Worm (Caenorhabditis elegans) whole organism, young adult: ENCODE measurements around the gene ZK328.6.
A peak's percentile ranks its signal among the peaks of the same experiment; 100 is the strongest.

Source experiments
- B0019.2 ChIP-seq: fragments of 200-800 bp; sonication (Bioruptor generic); conservative IDR thresholded peaks from 2 replicates; pipeline ENCODE4 v1.3.6; 2022; ENCODE audit warnings: missing genetic modification reagents, missing genetic modification characterization, missing compliant biosample characterization
- C06A6.2 ChIP-seq: fragments of 200-800 bp; sonication (Bioruptor generic); conservative IDR thresholded peaks from 2 replicates; pipeline ENCODE4 v1.3.6; 2022; ENCODE audit warnings: missing genetic modification characterization, missing compliant biosample characterization
- C17E4.6 ChIP-seq: fragments of 200-800 bp; sonication (Bioruptor generic); IDR thresholded peaks from 2 replicates; pipeline ENCODE4 v1.3.6; 2022; ENCODE audit warnings: missing genetic modification reagents, missing genetic modification characterization, missing compliant biosample characterization
- F23B12.7 ChIP-seq: sonication (generic microtip); optimal IDR thresholded peaks from 2 replicates; lab custom pipeline; 2017; ENCODE audit warnings: missing genetic modification characterization, mild to moderate bottlenecking, missing compliant biosample characterization, antibody characterized with exemption, moderate library complexity; ENCODE audit not compliant: insufficient read depth
- F33H1.4 ChIP-seq: fragments of 200-800 bp; sonication (Bioruptor generic); IDR thresholded peaks from 2 replicates; pipeline ENCODE4 v1.3.6; 2022; ENCODE audit warnings: missing genetic modification reagents, missing genetic modification characterization, missing compliant biosample characterization
- F52B5.7 ChIP-seq: sonication (generic microtip); optimal IDR thresholded peaks from 2 replicates; lab custom pipeline; 2016; ENCODE audit warnings: mild to moderate bottlenecking, missing genetic modification characterization, missing compliant biosample characterization
- T26A5.8 ChIP-seq: sonication (generic microtip); optimal IDR thresholded peaks from 2 replicates; lab custom pipeline; 2016; ENCODE audit warnings: missing genetic modification characterization, missing compliant biosample characterization
- ZK185.1 ChIP-seq: sonication (generic microtip); optimal IDR thresholded peaks from 2 replicates; lab custom pipeline; 2016; ENCODE audit warnings: mild to moderate bottlenecking, missing genetic modification characterization, missing compliant biosample characterization; ENCODE audit not compliant: poor library complexity, severe bottlenecking
- akir-1 ChIP-seq: fragments of 200-800 bp; sonication (Bioruptor generic); optimal IDR thresholded peaks from 2 replicates; lab custom pipeline; 2018; ENCODE audit warnings: mild to moderate bottlenecking, missing genetic modification characterization, moderate library complexity, missing compliant biosample characterization
- aptf-3 ChIP-seq: fragments of 200-800 bp; sonication (Bioruptor generic); IDR thresholded peaks from 2 replicates; pipeline ENCODE4 v1.3.6; 2022; ENCODE audit warnings: missing genetic modification characterization, missing compliant biosample characterization
- athp-1 ChIP-seq: sonication (generic microtip); optimal IDR thresholded peaks from 2 replicates; lab custom pipeline; 2017; ENCODE audit warnings: mild to moderate bottlenecking, missing genetic modification characterization, missing compliant biosample characterization
- attf-5 ChIP-seq: fragments of 200-800 bp; sonication (Bioruptor generic); optimal IDR thresholded peaks from 2 replicates; lab custom pipeline; 2018; ENCODE audit warnings: mild to moderate bottlenecking, missing genetic modification characterization, missing compliant biosample characterization
- cebp-1 ChIP-seq, 2 experiments: fragments of 200-800 bp in 1 of 2; sonication (Bioruptor generic) in 1 of 2; sonication (generic microtip) in 1 of 2; IDR thresholded peaks in 1 of 2; optimal IDR thresholded peaks in 1 of 2; 2 replicates each; pipeline versions ENCODE4 v1.3.6 to Lab custom; 2017 to 2022; ENCODE audit warnings: missing compliant biosample characterization in 2 of 2, missing genetic modification characterization in 2 of 2, mild to moderate bottlenecking in 1 of 2, missing genetic modification reagents in 1 of 2, moderate library complexity in 1 of 2
- cebp-2 ChIP-seq: fragments of 200-800 bp; sonication (Bioruptor generic); IDR thresholded peaks from 2 replicates; pipeline ENCODE4 v1.3.6; 2022; ENCODE audit warnings: missing genetic modification characterization, missing compliant biosample characterization
- ceh-100 ChIP-seq: fragments of 200-800 bp; sonication (Bioruptor generic); IDR thresholded peaks from 2 replicates; pipeline ENCODE4 v1.3.6; 2022; ENCODE audit warnings: missing genetic modification reagents, missing genetic modification characterization, missing compliant biosample characterization
- ceh-40 ChIP-seq: fragments of 200-800 bp; sonication (Bioruptor generic); IDR thresholded peaks from 2 replicates; pipeline ENCODE4 v1.3.6; 2022; ENCODE audit warnings: missing genetic modification characterization, missing compliant biosample characterization
- ceh-58 ChIP-seq: fragments of 200-800 bp; sonication (Bioruptor generic); IDR thresholded peaks from 2 replicates; pipeline ENCODE4 v1.3.6; 2022; ENCODE audit warnings: missing genetic modification characterization, missing compliant biosample characterization
- dox-1 ChIP-seq: fragments of 200-800 bp; sonication (Bioruptor generic); IDR thresholded peaks from 2 replicates; pipeline ENCODE4 v1.3.6; 2022; ENCODE audit warnings: missing genetic modification reagents, missing genetic modification characterization, missing compliant biosample characterization
- egl-18 ChIP-seq: fragments of 200-800 bp; sonication (Bioruptor generic); IDR thresholded peaks from 2 replicates; pipeline ENCODE4 v1.3.6; 2022; ENCODE audit warnings: missing genetic modification reagents, missing genetic modification characterization, missing compliant biosample characterization
- egrh-3 ChIP-seq: fragments of 200-800 bp; sonication (Bioruptor generic); IDR thresholded peaks from 2 replicates; pipeline ENCODE4 v1.3.6; 2022; ENCODE audit warnings: missing genetic modification reagents, missing genetic modification characterization, missing compliant biosample characterization
- fkh-3 ChIP-seq: sonication (generic microtip); optimal IDR thresholded peaks from 2 replicates; lab custom pipeline; 2016; ENCODE audit warnings: mild to moderate bottlenecking, missing genetic modification characterization, missing compliant biosample characterization
- hlh-12 ChIP-seq: sonication (generic microtip); optimal IDR thresholded peaks from 2 replicates; lab custom pipeline; 2016; ENCODE audit warnings: missing genetic modification characterization, missing compliant biosample characterization
- hlh-26 ChIP-seq: fragments of 200-800 bp; sonication (Bioruptor generic); conservative IDR thresholded peaks from 2 replicates; pipeline ENCODE4 v1.3.6; 2022; ENCODE audit warnings: missing genetic modification reagents, missing genetic modification characterization, missing compliant biosample characterization
- hmg-1.2 ChIP-seq: fragments of 200-800 bp; sonication (Bioruptor generic); IDR thresholded peaks from 2 replicates; pipeline ENCODE4 v1.3.6; 2022; ENCODE audit warnings: missing genetic modification reagents, missing genetic modification characterization, missing compliant biosample characterization
- let-526 ChIP-seq: fragments of 200-800 bp; sonication (Bioruptor generic); IDR thresholded peaks from 2 replicates; pipeline ENCODE4 v1.3.6; 2022; ENCODE audit warnings: missing genetic modification reagents, missing genetic modification characterization, missing compliant biosample characterization
- let-607 ChIP-seq, 2 experiments: fragments of 200-800 bp in 1 of 2; sonication (Bioruptor generic) in 1 of 2; sonication (generic microtip) in 1 of 2; optimal IDR thresholded peaks; 2 replicates each; lab custom pipeline; 2016 to 2018; ENCODE audit warnings: mild to moderate bottlenecking in 2 of 2, missing compliant biosample characterization in 2 of 2, missing genetic modification characterization in 2 of 2, moderate library complexity in 2 of 2, missing genotype in 1 of 2
- lin-54 ChIP-seq: fragments of 200-800 bp; sonication (Bioruptor generic); optimal IDR thresholded peaks from 2 replicates; lab custom pipeline; 2018; ENCODE audit warnings: mild to moderate bottlenecking, missing genetic modification characterization, missing compliant biosample characterization
- lir-1 ChIP-seq: fragments of 200-800 bp; sonication (Bioruptor generic); conservative IDR thresholded peaks from 2 replicates; pipeline ENCODE4 v1.3.6; 2022; ENCODE audit warnings: missing genetic modification reagents, missing genetic modification characterization, missing compliant biosample characterization
- mel-28 ChIP-seq: sonication (generic microtip); optimal IDR thresholded peaks from 2 replicates; lab custom pipeline; 2016; ENCODE audit warnings: borderline replicate concordance, mild to moderate bottlenecking, missing genetic modification characterization, missing compliant biosample characterization
- mes-4 ChIP-seq: sonication (generic microtip); optimal IDR thresholded peaks from 2 replicates; lab custom pipeline; 2016; ENCODE audit warnings: missing genotype, missing genetic modification characterization, missing compliant biosample characterization
- nhr-120 ChIP-seq: fragments of 200-800 bp; sonication (Bioruptor generic); IDR thresholded peaks from 2 replicates; pipeline ENCODE4 v1.3.6; 2022; ENCODE audit warnings: missing genetic modification characterization, missing compliant biosample characterization
- nhr-27 ChIP-seq: fragments of 200-800 bp; sonication (Bioruptor generic); optimal IDR thresholded peaks from 2 replicates; lab custom pipeline; 2018; ENCODE audit warnings: mild to moderate bottlenecking, missing genetic modification characterization, moderate library complexity, missing compliant biosample characterization
- nhr-80 ChIP-seq: sonication (generic microtip); optimal IDR thresholded peaks from 2 replicates; lab custom pipeline; 2016; ENCODE audit warnings: missing genetic modification characterization, missing compliant biosample characterization
- pha-4 ChIP-seq: fragments of 150-350 bp; sonication (generic microtip); optimal IDR thresholded peaks from 2 replicates; lab custom pipeline; 2014; ENCODE audit warnings: missing biosample characterization, missing genetic modification reagents, missing genetic modification characterization
- sdz-38 ChIP-seq: sonication (generic microtip); optimal IDR thresholded peaks from 2 replicates; lab custom pipeline; 2016; ENCODE audit warnings: missing genotype, missing genetic modification characterization, missing compliant biosample characterization
- sea-2 ChIP-seq: fragments of 200-800 bp; sonication (Bioruptor generic); IDR thresholded peaks from 2 replicates; pipeline ENCODE4 v1.3.6; 2022; ENCODE audit warnings: missing genetic modification characterization, missing compliant biosample characterization
- sptf-2 ChIP-seq: fragments of 200-800 bp; sonication (Bioruptor generic); optimal IDR thresholded peaks from 2 replicates; lab custom pipeline; 2018; ENCODE audit warnings: mild to moderate bottlenecking, missing genetic modification characterization, missing compliant biosample characterization
- tbx-9 ChIP-seq: sonication (generic microtip); optimal IDR thresholded peaks from 2 replicates; lab custom pipeline; 2016; ENCODE audit warnings: borderline replicate concordance, missing genetic modification characterization, inconsistent platforms, missing compliant biosample characterization
- unc-130 ChIP-seq: sonication (generic microtip); optimal IDR thresholded peaks from 2 replicates; lab custom pipeline; 2016; ENCODE audit warnings: missing genetic modification reagents, missing genetic modification characterization, missing compliant biosample characterization
- zfh-2 ChIP-seq: fragments of 200-800 bp; sonication (Bioruptor generic); conservative IDR thresholded peaks from 2 replicates; pipeline ENCODE4 v1.3.6; 2022; ENCODE audit warnings: missing genetic modification reagents, missing genetic modification characterization, missing compliant biosample characterization
- ztf-25 ChIP-seq: fragments of 200-800 bp; sonication (Bioruptor generic); IDR thresholded peaks from 2 replicates; pipeline ENCODE4 v1.3.6; 2022; ENCODE audit warnings: missing genetic modification reagents, missing genetic modification characterization, missing compliant biosample characterization

ZK328.6 gene

ce11 chrIII:5991142-5991930 is 39.0 kb downstream of the ZK328.6 start, which contains the start of gene T04C9.2:
Gene T04C9.2 (plus strand): TSS chrIII:5991880.
- TF ChIP-seq F33H1.4 (GFP tag; lab: Robert Waterston, UW) (no peak), lir-1 (GFP tag; lab: Robert Waterston, UW) (no peak), cebp-1 (GFP tag; IDR thresholded peaks at IDR 0.05; lab: Robert Waterston, UW) (no peak), cebp-1 (tag; optimal IDR thresholded peaks at IDR 0.05; lab: Kevin White, UChicago) (peak; percentile 44), ZK185.1 (no peak), nhr-80 (tag; lab: Kevin White, UChicago) (peak; percentile 45), egrh-3 (GFP tag; lab: Robert Waterston, UW) (no peak), let-607 (tag; optimal IDR thresholded peaks at IDR 0.05; lab: Kevin White, UChicago) (peak in 1 of 2 experiments; percentile 29)

ce11 chrIII:5990090-5990489 is 40.3 kb downstream of the ZK328.6 start:
- TF ChIP-seq cebp-2 (no peak), sdz-38 (tag; lab: Kevin White, UChicago) (no peak), let-526 (GFP tag; lab: Robert Waterston, UW) (no peak), zfh-2 (no peak)

ce11 chrIII:5988991-5989726 is 41.2 kb downstream of the ZK328.6 start:
- TF ChIP-seq pha-4 (tag; lab: Kevin White, UChicago) (no peak), egl-18 (GFP tag; lab: Robert Waterston, UW) (no peak), nhr-80 (tag; lab: Kevin White, UChicago) (peak; percentile 74), ceh-58 (GFP tag; lab: Robert Waterston, UW) (no peak), dox-1 (GFP tag; lab: Robert Waterston, UW) (peak; percentile 36; the same call in 1 of the 2 replicates), sptf-2 (no peak), akir-1 (GFP tag; lab: Kevin White, UChicago) (no peak), hlh-12 (no peak), zfh-2 (peak; percentile 58; the same call in 1 of the 2 replicates), nhr-27 (tag; lab: Kevin White, UChicago) (no peak), nhr-120 (GFP tag; lab: Robert Waterston, UW) (no peak), C17E4.6 (no peak), hlh-26 (GFP tag; lab: Robert Waterston, UW) (no peak), athp-1 (no peak), let-607 (tag; optimal IDR thresholded peaks at IDR 0.05; lab: Kevin White, UChicago) (no peak), F52B5.7 (no peak), hmg-1.2 (GFP tag; lab: Robert Waterston, UW) (0 out of 2 replicates have a peak, but pooled peaks have one; percentile 6), unc-130 (GFP tag; lab: Kevin White, UChicago) (no peak), lin-54 (GFP tag; lab: Kevin White, UChicago) (peak; percentile 12)

ce11 chrIII:5988461-5988860 is 41.9 kb downstream of the ZK328.6 start:
- TF ChIP-seq sea-2 (GFP tag; lab: Robert Waterston, UW) (no peak), F23B12.7 (tag; lab: Kevin White, UChicago) (no peak), mel-28 (tag; lab: Kevin White, UChicago) (no peak), mes-4 (no peak), hlh-26 (GFP tag; lab: Robert Waterston, UW) (no peak), ceh-40 (GFP tag; lab: Robert Waterston, UW) (no peak), B0019.2 (GFP tag; lab: Robert Waterston, UW) (no peak), tbx-9 (tag; lab: Kevin White, UChicago) (no peak), ztf-25 (GFP tag; lab: Robert Waterston, UW) (no peak), fkh-3 (tag; lab: Kevin White, UChicago) (no peak), aptf-3 (GFP tag; lab: Robert Waterston, UW) (no peak), egl-18 (GFP tag; lab: Robert Waterston, UW) (no peak), C17E4.6 (no peak), attf-5 (no peak), F33H1.4 (GFP tag; lab: Robert Waterston, UW) (peak; percentile 92), T26A5.8 (tag; lab: Kevin White, UChicago) (no peak), C06A6.2 (GFP tag; lab: Robert Waterston, UW) (no peak), ceh-100 (no peak), F52B5.7 (no peak)
